Worm (Caenorhabditis elegans) whole organism, L4 larva: ENCODE results near the gene spat-2.

Experiments used
- T26A8.4 ChIP-seq: fragments of 200-800 bp; sonication (Bioruptor generic); IDR thresholded peaks from 2 replicates; pipeline ENCODE4 v1.3.6; 2022; ENCODE audit warnings: missing genetic modification characterization, missing compliant biosample characterization
- Y105C5A.15 ChIP-seq: fragments of 200-800 bp; sonication (Bioruptor generic); IDR thresholded peaks from 2 replicates; pipeline ENCODE4 v1.3.6; 2022; ENCODE audit warnings: missing genetic modification characterization, missing compliant biosample characterization
- arid-1 ChIP-seq: fragments of 200-800 bp; sonication (Bioruptor generic); conservative IDR thresholded peaks from 2 replicates; pipeline ENCODE4 v1.3.6; 2022; ENCODE audit warnings: missing genetic modification reagents, missing genetic modification characterization, missing compliant biosample characterization
- ceh-32 ChIP-seq: sonication (generic microtip); optimal IDR thresholded peaks from 2 replicates; lab custom pipeline; 2016; ENCODE audit warnings: mild to moderate bottlenecking, missing genetic modification characterization, missing compliant biosample characterization; ENCODE audit not compliant: poor library complexity
- ceh-44 ChIP-seq: fragments of 200-800 bp; sonication (Bioruptor generic); IDR thresholded peaks from 2 replicates; pipeline ENCODE4 v1.3.6; 2022; ENCODE audit warnings: missing genetic modification reagents, missing genetic modification characterization, missing compliant biosample characterization
- ceh-62 ChIP-seq: sonication (generic microtip); optimal IDR thresholded peaks from 2 replicates; lab custom pipeline; 2017; ENCODE audit warnings: missing biosample characterization, missing genetic modification characterization
- ctbp-1 ChIP-seq: fragments of 200-800 bp; sonication (Bioruptor generic); IDR thresholded peaks from 2 replicates; pipeline ENCODE4 v1.3.6; 2022; ENCODE audit warnings: missing genetic modification reagents, missing genetic modification characterization, missing compliant biosample characterization
- daf-16 ChIP-seq, 3 experiments: sonication (generic microtip); optimal IDR thresholded peaks; 2 replicates each; lab custom pipeline; 2016 to 2017; ENCODE audit warnings: missing genetic modification characterization in 3 of 3, missing genetic modification reagents in 3 of 3, mild to moderate bottlenecking in 2 of 3, missing compliant biosample characterization in 2 of 3, missing biosample characterization in 1 of 3, moderate library complexity in 1 of 3
- dpl-1 ChIP-seq: fragments of 150-350 bp; optimal IDR thresholded peaks from 2 replicates; lab custom pipeline; 2014; ENCODE audit warnings: missing biosample characterization, missing genetic modification reagents, missing genetic modification characterization
- duxl-1 ChIP-seq: sonication (generic microtip); optimal IDR thresholded peaks from 2 replicates; lab custom pipeline; 2016; ENCODE audit warnings: mild to moderate bottlenecking, missing genetic modification characterization, moderate library complexity, missing compliant biosample characterization; ENCODE audit not compliant: poor library complexity
- dve-1 ChIP-seq: sonication (generic microtip); optimal IDR thresholded peaks from 2 replicates; lab custom pipeline; 2017; ENCODE audit warnings: antibody characterized with exemption, mild to moderate bottlenecking, missing genetic modification characterization, missing compliant biosample characterization; ENCODE audit not compliant: insufficient read depth
- fkh-10 ChIP-seq: fragments of 150-350 bp; optimal IDR thresholded peaks from 2 replicates; lab custom pipeline; 2014; ENCODE audit warnings: missing biosample characterization, missing genetic modification reagents, missing genetic modification characterization
- hif-1 ChIP-seq, 2 experiments: sonication (generic microtip); optimal IDR thresholded peaks; 2 replicates each; lab custom pipeline; 2016 to 2017; ENCODE audit warnings: missing compliant biosample characterization in 2 of 2, missing genetic modification characterization in 2 of 2, missing genetic modification reagents in 2 of 2, missing genotype in 2 of 2, mild to moderate bottlenecking in 1 of 2
- hlh-11 ChIP-seq: fragments of 200-800 bp; sonication (Bioruptor generic); optimal IDR thresholded peaks from 2 replicates; lab custom pipeline; 2018; ENCODE audit warnings: mild to moderate bottlenecking, missing genetic modification characterization, missing compliant biosample characterization
- hmg-1.1 ChIP-seq: fragments of 200-800 bp; sonication (Bioruptor generic); IDR thresholded peaks from 2 replicates; pipeline ENCODE4 v1.3.6; 2022; ENCODE audit warnings: missing genetic modification reagents, missing genetic modification characterization, missing compliant biosample characterization
- lin-38 ChIP-seq: fragments of 200-800 bp; sonication (Bioruptor generic); IDR thresholded peaks from 2 replicates; pipeline ENCODE4 v1.3.6; 2022; ENCODE audit warnings: missing genetic modification reagents, missing genetic modification characterization, missing compliant biosample characterization
- lin-39 ChIP-seq: fragments of 150-350 bp; optimal IDR thresholded peaks from 2 replicates; lab custom pipeline; 2014; ENCODE audit warnings: missing biosample characterization, missing genetic modification reagents, missing genetic modification characterization
- lsy-2 ChIP-seq, 2 experiments: fragments of 150-350 bp in 1 of 2; sonication (generic microtip) in 1 of 2; optimal IDR thresholded peaks; 2 replicates each; lab custom pipeline; 2014 to 2017; ENCODE audit warnings: missing biosample characterization in 2 of 2, missing genetic modification characterization in 2 of 2
- mep-1 ChIP-seq: fragments of 150-350 bp; sonication (generic microtip); optimal IDR thresholded peaks from 3 replicates; lab custom pipeline; 2014; ENCODE audit warnings: missing biosample characterization, missing genetic modification characterization
- mes-2 ChIP-seq: sonication (generic microtip); optimal IDR thresholded peaks from 2 replicates; lab custom pipeline; 2016; ENCODE audit warnings: missing genotype, mild to moderate bottlenecking, missing genetic modification characterization, missing compliant biosample characterization; ENCODE audit not compliant: poor library complexity, severe bottlenecking
- mxl-3 ChIP-seq: fragments of 200-800 bp; sonication (Bioruptor generic); optimal IDR thresholded peaks from 2 replicates; lab custom pipeline; 2018; ENCODE audit warnings: mild to moderate bottlenecking, missing genetic modification characterization, missing compliant biosample characterization
- nhr-11 ChIP-seq: fragments of 150-350 bp; optimal IDR thresholded peaks from 2 replicates; lab custom pipeline; 2014; ENCODE audit warnings: missing biosample characterization, missing genetic modification characterization
- nhr-111 ChIP-seq: fragments of 200-800 bp; sonication (Bioruptor generic); optimal IDR thresholded peaks from 2 replicates; lab custom pipeline; 2018; ENCODE audit warnings: mild to moderate bottlenecking, missing genetic modification characterization, missing compliant biosample characterization
- nhr-48 ChIP-seq: sonication (generic microtip); optimal IDR thresholded peaks from 2 replicates; lab custom pipeline; 2016; ENCODE audit warnings: mild to moderate bottlenecking, missing genetic modification characterization, missing compliant biosample characterization
- nhr-76 ChIP-seq: fragments of 150-350 bp; optimal IDR thresholded peaks from 2 replicates; lab custom pipeline; 2014; ENCODE audit warnings: missing biosample characterization, missing genetic modification characterization
- nhr-77 ChIP-seq: fragments of 150-350 bp; optimal IDR thresholded peaks from 2 replicates; lab custom pipeline; 2014; ENCODE audit warnings: missing biosample characterization, missing genetic modification characterization
- pha-4 ChIP-seq, 2 experiments: fragments of 150-350 bp in 1 of 2; fragments of 200-800 bp in 1 of 2; sonication (Bioruptor generic) in 1 of 2; IDR thresholded peaks in 1 of 2; optimal IDR thresholded peaks in 1 of 2; 2 replicates each; pipeline versions ENCODE4 v1.3.6 to Lab custom; 2014 to 2022; ENCODE audit warnings: missing genetic modification characterization in 2 of 2, missing genetic modification reagents in 2 of 2, missing biosample characterization in 1 of 2, missing compliant biosample characterization in 1 of 2
- rbr-2 ChIP-seq: sonication (generic microtip); optimal IDR thresholded peaks from 2 replicates; lab custom pipeline; 2016; ENCODE audit warnings: missing genotype, missing genetic modification characterization, missing compliant biosample characterization
- skn-1 ChIP-seq: fragments of 150-350 bp; optimal IDR thresholded peaks from 2 replicates; lab custom pipeline; 2014; ENCODE audit warnings: missing biosample characterization, missing genetic modification characterization
- tag-97 ChIP-seq: fragments of 200-800 bp; sonication (Bioruptor generic); IDR thresholded peaks from 2 replicates; pipeline ENCODE4 v1.3.6; 2022; ENCODE audit warnings: missing genetic modification characterization, missing compliant biosample characterization
- tra-1 ChIP-seq: fragments of 200-800 bp; sonication (Bioruptor generic); IDR thresholded peaks from 2 replicates; pipeline ENCODE4 v1.3.6; 2022; ENCODE audit warnings: missing genetic modification reagents, missing genetic modification characterization, missing compliant biosample characterization
- unc-130 ChIP-seq: sonication (generic microtip); optimal IDR thresholded peaks from 2 replicates; lab custom pipeline; 2016; ENCODE audit warnings: missing genetic modification reagents, missing genetic modification characterization, missing compliant biosample characterization
- unc-62 ChIP-seq, 3 experiments: fragments of 150-350 bp in 1 of 3; sonication (generic microtip); optimal IDR thresholded peaks in 2 of 3; peaks in 1 of 3; 1 replicate in 1 of 3; 2 replicates in 2 of 3; lab custom pipeline; 2014 to 2017; ENCODE audit warnings: missing biosample characterization in 3 of 3, missing genetic modification characterization in 3 of 3, missing genetic modification reagents in 3 of 3, missing genotype in 1 of 3
- vab-7 ChIP-seq: fragments of 200-800 bp; sonication (Bioruptor generic); IDR thresholded peaks from 2 replicates; pipeline ENCODE4 v1.3.6; 2022; ENCODE audit warnings: missing genetic modification reagents, missing genetic modification characterization, missing compliant biosample characterization
- zfp-3 ChIP-seq: fragments of 200-800 bp; sonication (Bioruptor generic); conservative IDR thresholded peaks from 2 replicates; pipeline ENCODE4 v1.3.6; 2022; ENCODE audit warnings: missing genetic modification reagents, missing genetic modification characterization, missing compliant biosample characterization

Gene spat-2

DNA sequence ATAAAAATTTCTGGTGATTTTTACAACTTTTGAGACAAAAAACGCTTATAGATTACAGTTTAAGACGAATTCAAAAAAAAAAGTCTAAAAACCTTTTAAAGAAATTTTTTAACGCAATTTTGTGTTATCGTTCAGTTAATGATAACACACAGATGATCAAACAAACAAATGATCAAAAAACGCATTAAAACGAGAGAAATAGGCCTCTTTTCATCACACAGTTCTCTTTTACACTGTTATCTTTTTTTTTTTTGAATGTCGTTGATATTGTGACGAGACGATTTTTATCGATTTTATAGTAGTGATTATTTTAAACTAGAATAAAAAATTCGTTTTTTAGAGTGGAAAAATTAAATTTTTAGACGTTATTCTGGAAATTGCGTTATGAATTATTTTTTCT, 23.0 kb downstream of the spat-2 start (continued):
- TF ChIP-seq nhr-111 (GFP tag; lab: Kevin White, UChicago) (no peak), mep-1 (no peak), Y105C5A.15 (GFP tag; lab: Robert Waterston, UW) (no peak), nhr-48 (peak; percentile 30), fkh-10 (no peak), hlh-11 (tag; lab: Kevin White, UChicago) (peak; percentile 61), tra-1 (GFP tag; lab: Robert Waterston, UW) (peak; percentile 50; the same call in 1 of the 2 replicates), mxl-3 (GFP tag; lab: Kevin White, UChicago) (no peak), ceh-44 (GFP tag; lab: Robert Waterston, UW) (no peak), nhr-77 (peak; percentile 58), tag-97 (no peak), duxl-1 (tag; lab: Kevin White, UChicago) (no peak)

DNA sequence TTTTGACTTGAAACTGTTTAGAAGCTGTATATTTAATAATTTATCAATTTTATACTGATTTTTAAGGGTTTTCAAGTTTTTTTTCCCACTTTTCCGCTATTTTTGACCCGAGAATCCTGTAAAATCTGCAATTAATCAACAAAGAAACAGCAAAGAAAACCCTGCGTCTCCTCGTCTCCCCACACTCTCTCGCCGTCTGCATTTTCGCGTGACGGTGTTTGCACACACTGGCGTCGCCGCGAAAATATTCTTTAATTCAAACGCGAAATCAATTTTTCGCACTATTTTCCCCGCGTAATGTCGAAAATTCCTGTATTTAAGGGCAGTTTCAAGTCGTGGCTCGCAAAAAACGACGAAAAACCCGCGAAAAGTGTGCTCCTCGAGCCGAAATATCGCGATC, 26.5 kb downstream of the spat-2 start, which contains the start of gene rsa-2:
Gene rsa-2 (plus strand): TSS at position 221 of the 400 bp plus-strand sequence.
- TF ChIP-seq vab-7 (GFP tag; lab: Robert Waterston, UW) = 0 out of 2 replicates have a peak, but pooled peaks have one; percentile 33
- peak; percentile 22 for TF ChIP-seq unc-130 (GFP tag; lab: Kevin White, UChicago)
- TF ChIP-seq hlh-11 (tag; lab: Kevin White, UChicago) = peak; percentile 15
- peak; percentile 32 for TF ChIP-seq duxl-1 (tag; lab: Kevin White, UChicago)
- TF ChIP-seq Y105C5A.15 (GFP tag; lab: Robert Waterston, UW) = 0 out of 2 replicates have a peak, but pooled peaks have one; percentile 18
- TF ChIP-seq mep-1 = peak; percentile 17
- peak; percentile 64 for TF ChIP-seq lin-38
- peak; percentile 4 for TF ChIP-seq dve-1 (tag; lab: Kevin White, UChicago)
- TF ChIP-seq skn-1 (tag; lab: Kevin White, UChicago) = no peak
- peak; percentile 28 for TF ChIP-seq rbr-2 (tag; lab: Kevin White, UChicago)
- TF ChIP-seq tra-1 (GFP tag; lab: Robert Waterston, UW) = 0 out of 2 replicates have a peak, but pooled peaks have one; percentile 13
- peak; percentile 91 for TF ChIP-seq dpl-1
- TF ChIP-seq nhr-76 (tag; lab: Kevin White, UChicago) = no peak
- 0 out of 2 replicates have a peak, but pooled peaks have one; percentile 52 for TF ChIP-seq zfp-3 (GFP tag; lab: Robert Waterston, UW)
- peak in 1 of 2 experiments; percentile 47 for TF ChIP-seq lsy-2 (tag; optimal IDR thresholded peaks at IDR 0.05; lab: Kevin White, UChicago)
- TF ChIP-seq daf-16 (GFP tag; optimal IDR thresholded peaks at IDR 0.05; lab: Kevin White, UChicago) = no peak
- peak; percentile 35 for TF ChIP-seq daf-16 (tag; optimal IDR thresholded peaks at IDR 0.05; lab: Kevin White, UChicago)
- peak; percentile 13 for TF ChIP-seq nhr-11 (tag; lab: Kevin White, UChicago)
- peak; percentile 76 for TF ChIP-seq mes-2
- TF ChIP-seq hif-1 (tag; optimal IDR thresholded peaks at IDR 0.05; lab: Kevin White, UChicago) = no peak
- TF ChIP-seq lin-39 (tag; lab: Kevin White, UChicago) = no peak
- TF ChIP-seq ceh-62 (tag; lab: Kevin White, UChicago) = no peak
- no peak for TF ChIP-seq ceh-32 (tag; lab: Kevin White, UChicago)
- TF ChIP-seq unc-62 (GFP tag; optimal IDR thresholded peaks at IDR 0.05 in 1 of 2; lab: Kevin White, UChicago) = peak in 1 of 2 experiments; percentile 86
- no peak for TF ChIP-seq unc-62 (tag; optimal IDR thresholded peaks at IDR 0.05; lab: Kevin White, UChicago)
- peak; percentile 12; the same call in 1 of the 2 replicates for TF ChIP-seq ctbp-1 (GFP tag; lab: Robert Waterston, UW)
- TF ChIP-seq T26A8.4 (GFP tag; lab: Robert Waterston, UW) = peak; percentile 42; the same call in 1 of the 2 replicates
- peak; percentile 35 for TF ChIP-seq pha-4 (GFP tag; IDR thresholded peaks at IDR 0.05; lab: Robert Waterston, UW)
- TF ChIP-seq pha-4 (tag; optimal IDR thresholded peaks at IDR 0.05; lab: Kevin White, UChicago) = no peak
- TF ChIP-seq arid-1 (GFP tag; lab: Robert Waterston, UW) = peak; percentile 60; the same call in 1 of the 2 replicates
- peak; percentile 53; the same call in 1 of the 2 replicates for TF ChIP-seq hmg-1.1 (GFP tag; lab: Robert Waterston, UW)
- TF ChIP-seq, all 104 proteins: peak for 22
